Fruit fly (Drosophila melanogaster): ENCODE data around the gene Ctl2.

Gene Ctl2

DNA sequence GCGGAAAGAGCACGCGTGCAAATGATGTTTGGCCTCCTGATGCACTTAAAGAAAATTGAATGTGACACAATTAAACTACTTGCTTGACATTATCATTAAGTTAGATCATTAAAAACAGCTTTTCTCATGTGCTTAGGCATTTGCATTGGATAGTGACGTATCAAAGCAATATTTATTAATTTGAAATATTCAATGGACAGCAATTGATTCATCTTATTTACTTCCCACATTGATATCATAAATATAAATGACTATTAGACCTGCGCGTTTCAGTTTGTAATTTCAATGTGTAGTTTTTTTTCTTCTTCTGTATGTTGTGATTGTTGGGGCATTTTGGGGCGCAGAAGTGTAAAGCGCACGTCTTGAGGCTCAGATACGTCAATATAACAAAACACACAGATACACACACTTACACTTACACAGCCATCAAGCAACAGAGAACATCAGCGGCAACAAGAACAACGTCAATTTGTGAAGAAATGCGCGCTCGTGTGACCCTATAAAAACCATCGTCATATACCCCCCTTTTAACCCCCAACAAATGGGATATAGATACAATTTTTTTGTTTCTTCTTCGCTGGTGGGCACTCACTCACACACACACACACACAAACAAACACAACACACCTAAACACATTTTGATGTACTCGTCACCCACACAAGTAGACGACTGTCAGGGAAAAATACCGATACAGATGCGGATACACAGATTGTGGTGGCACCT lies 34.1 kb upstream of the Ctl2 start (continued):
- TF ChIP-seq Opbp (GFP tag; IDR thresholded peaks at IDR 0.05; ENCODE audit: partially characterized antibody) (no peak), CG11398 (GFP tag; optimal IDR thresholded peaks at IDR 0.05) (no peak), CG6791 (GFP tag; IDR thresholded peaks at IDR 0.05; ENCODE audit: partially characterized antibody) (no peak), D (optimal IDR thresholded peaks at IDR 0.05) (no peak), D (GFP tag; optimal IDR thresholded peaks at IDR 0.05) (peak; percentile 82), CG7357 (GFP tag; IDR thresholded peaks at IDR 0.05) (peak; percentile 36; the same call in 1 of the 3 replicates), stc (GFP tag; IDR thresholded peaks at IDR 0.05) (peak; percentile 57), CG11085 (GFP tag; IDR thresholded peaks at IDR 0.05) (no peak), CG18619 (GFP tag; optimal IDR thresholded peaks at IDR 0.05) (peak; percentile 70), cas (GFP tag; IDR thresholded peaks at IDR 0.05) (no peak), btn (GFP tag; optimal IDR thresholded peaks at IDR 0.05) (peak; percentile 34), gcm2 (GFP tag; optimal IDR thresholded peaks at IDR 0.05) (no peak), tgo (GFP tag; IDR thresholded peaks at IDR 0.05) (peak; percentile 70), TFAM (GFP tag; optimal IDR thresholded peaks at IDR 0.05) (no peak), CG4328 (GFP tag; optimal IDR thresholded peaks at IDR 0.05) (peak; percentile 11), CG8290 (GFP tag; optimal IDR thresholded peaks at IDR 0.05) (no peak), CG8290 (tag; optimal IDR thresholded peaks at IDR 0.05) (peak in 1 of 2 experiments; percentile 33), NC2β (GFP tag; optimal IDR thresholded peaks at IDR 0.05) (peak; percentile 33), CG3407 (GFP tag; optimal IDR thresholded peaks at IDR 0.05) (peak; percentile 50), dan (GFP tag; IDR thresholded peaks at IDR 0.05) (no peak), Rfx (GFP tag; IDR thresholded peaks at IDR 0.05) (peak; percentile 63), CG5180 (GFP tag; optimal IDR thresholded peaks at IDR 0.05) (peak; percentile 53), CG4854 (GFP tag; optimal IDR thresholded peaks at IDR 0.05) (peak; percentile 25), grn (GFP tag; optimal IDR thresholded peaks at IDR 0.05) (no peak), Dp (GFP tag; optimal IDR thresholded peaks at IDR 0.05) (no peak), slp2 (GFP tag; optimal IDR thresholded peaks at IDR 0.05) (peak; percentile 37), psq (GFP tag; optimal IDR thresholded peaks at IDR 0.05) (no peak), ab (GFP tag; optimal IDR thresholded peaks at IDR 0.05) (no peak), seq (GFP tag; IDR thresholded peaks at IDR 0.05) (peak; percentile 59; the same call in 1 of the 2 replicates), CG5245 (GFP tag; optimal IDR thresholded peaks at IDR 0.05) (peak; percentile 48), CG1529 (GFP tag; optimal IDR thresholded peaks at IDR 0.05) (peak; percentile 65), CG4360 (GFP tag; IDR thresholded peaks at IDR 0.05) (peak; percentile 20; the same call in 1 of the 2 replicates), H2.0 (GFP tag; IDR thresholded peaks at IDR 0.05) (peak; percentile 51), Hmr (GFP tag; optimal IDR thresholded peaks at IDR 0.05) (peak; percentile 74), ERR (GFP tag; optimal IDR thresholded peaks at IDR 0.05) (no peak), CG15011 (GFP tag; optimal IDR thresholded peaks at IDR 0.05) (peak; percentile 55), Dfd (GFP tag; optimal IDR thresholded peaks at IDR 0.05) (no peak), repo (GFP tag; optimal IDR thresholded peaks at IDR 0.05) (peak; percentile 24), Drgx (GFP tag; IDR thresholded peaks at IDR 0.05) (0 out of 2 replicates have a peak, but pooled peaks have one; percentile 19), C15 (GFP tag; IDR thresholded peaks at IDR 0.05) (no peak), CG43689 (GFP tag; IDR thresholded peaks at IDR 0.05) (no peak), her (GFP tag; optimal IDR thresholded peaks at IDR 0.05) (no peak), CG1792 (GFP tag; optimal IDR thresholded peaks at IDR 0.05) (no peak), CG14860 (GFP tag; IDR thresholded peaks at IDR 0.05; ENCODE audit: partially characterized antibody) (no peak), grau (tag; optimal IDR thresholded peaks at IDR 0.05) (peak; percentile 75), disco-r (GFP tag; optimal IDR thresholded peaks at IDR 0.05) (peak; percentile 28), CG10366 (GFP tag; IDR thresholded peaks at IDR 0.05) (peak; percentile 54), CG2678 (tag; optimal IDR thresholded peaks at IDR 0.05) (peak; percentile 86), CG34422 (GFP tag; IDR thresholded peaks at IDR 0.05) (no peak; the same call in 2 of the 3 replicates), Lpt (GFP tag; optimal IDR thresholded peaks at IDR 0.05) (no peak), CG7786 (GFP tag; optimal IDR thresholded peaks at IDR 0.05) (peak; percentile 57), dm (GFP tag; optimal IDR thresholded peaks at IDR 0.05) (no peak)
